Fruit fly (Drosophila melanogaster): ENCODE data around the gene CG32219.
A peak's percentile ranks its signal among the peaks of the same experiment; 100 is the strongest.

The CG32219 gene

dm6 chr3L:19928435-19929011 lies 22.4 kb downstream of the CG32219 start, which contains the start of the genes CG8004 and RhoGDI (continued):
- no peak for TF ChIP-seq sc (optimal IDR thresholded peaks at IDR 0.05)
- no peak for TF ChIP-seq sc (GFP tag; optimal IDR thresholded peaks at IDR 0.05)
- TF ChIP-seq Oaz (GFP tag; IDR thresholded peaks at IDR 0.05), result no peak
- TF ChIP-seq seq (GFP tag; IDR thresholded peaks at IDR 0.05), result no peak
- TF ChIP-seq pzg (GFP tag; optimal IDR thresholded peaks at IDR 0.05), result peak; percentile 84
- no peak for TF ChIP-seq Deaf1 (tag; optimal IDR thresholded peaks at IDR 0.05)
- TF ChIP-seq NK7.1 (GFP tag; optimal IDR thresholded peaks at IDR 0.05), result no peak
- TF ChIP-seq Sox100B (GFP tag; optimal IDR thresholded peaks at IDR 0.05), result no peak
- peak; percentile 53 for TF ChIP-seq CG18764 (GFP tag; optimal IDR thresholded peaks at IDR 0.05)
- TF ChIP-seq Spps (tag; optimal IDR thresholded peaks at IDR 0.05), result no peak
- TF ChIP-seq ranshi (GFP tag; IDR thresholded peaks at IDR 0.05), result peak; percentile 59
- peak in 1 of 3 experiments; percentile 51 for TF ChIP-seq lola (GFP tag; optimal IDR thresholded peaks at IDR 0.05)
- TF ChIP-seq repo (GFP tag; optimal IDR thresholded peaks at IDR 0.05), result peak; percentile 28
- TF ChIP-seq Hey (tag; optimal IDR thresholded peaks at IDR 0.05), result no peak
- TF ChIP-seq CG7357 (GFP tag; IDR thresholded peaks at IDR 0.05), result peak; percentile 96
- TF ChIP-seq CHES-1-like (GFP tag; optimal IDR thresholded peaks at IDR 0.05), result peak; percentile 52
- peak; percentile 74 for TF ChIP-seq CG18476 (GFP tag; optimal IDR thresholded peaks at IDR 0.05)
- no peak for TF ChIP-seq CG7745 (tag; optimal IDR thresholded peaks at IDR 0.05)
- TF ChIP-seq MBD-R2 (GFP tag; IDR thresholded peaks at IDR 0.05), result peak; percentile 85
- TF ChIP-seq Meics (GFP tag; optimal IDR thresholded peaks at IDR 0.05), result peak; percentile 49
- TF ChIP-seq CG8924 (tag; optimal IDR thresholded peaks at IDR 0.05), result peak; percentile 86
- no peak for TF ChIP-seq CG1529 (GFP tag; optimal IDR thresholded peaks at IDR 0.05)
- TF ChIP-seq CG6854 (GFP tag; optimal IDR thresholded peaks at IDR 0.05), result no peak
- TF ChIP-seq CG2120 (GFP tag; optimal IDR thresholded peaks at IDR 0.05), result peak; percentile 84
- peak; percentile 52 for TF ChIP-seq E2f2 (GFP tag; IDR thresholded peaks at IDR 0.05)
- peak; percentile 56; the same call in 1 of the 2 replicates for TF ChIP-seq Rx (GFP tag; IDR thresholded peaks at IDR 0.05)
- TF ChIP-seq stwl (tag; optimal IDR thresholded peaks at IDR 0.05), result peak; percentile 70
- no peak for TF ChIP-seq lov (optimal IDR thresholded peaks at IDR 0.05)
- 0 out of 3 replicates have a peak, but pooled peaks have one; percentile 17 for TF ChIP-seq lov (GFP tag; IDR thresholded peaks at IDR 0.05)
- TF ChIP-seq gcm2 (GFP tag; optimal IDR thresholded peaks at IDR 0.05), result peak; percentile 65
- 0 out of 2 replicates have a peak, but pooled peaks have one; percentile 14 for TF ChIP-seq CG14667 (GFP tag; IDR thresholded peaks at IDR 0.05)
- peak; percentile 70 for TF ChIP-seq Hr3 (GFP tag; optimal IDR thresholded peaks at IDR 0.05)
- TF ChIP-seq kni (GFP tag; optimal IDR thresholded peaks at IDR 0.05), result no peak
- no peak for TF ChIP-seq Kr (GFP tag; optimal IDR thresholded peaks at IDR 0.05)
- TF ChIP-seq jumu (GFP tag; optimal IDR thresholded peaks at IDR 0.05), result peak; percentile 66
- TF ChIP-seq ftz-f1 (GFP tag; optimal IDR thresholded peaks at IDR 0.05), result peak; percentile 14
- TF ChIP-seq abd-A (tag; optimal IDR thresholded peaks at IDR 0.05), result no peak
- peak; percentile 77 for TF ChIP-seq CG30403 (GFP tag; optimal IDR thresholded peaks at IDR 0.05)
- TF ChIP-seq Doc3 (GFP tag; IDR thresholded peaks at IDR 0.05; ENCODE audit: partially characterized antibody), result no peak
- peak; percentile 67; the same call in 1 of the 3 replicates for TF ChIP-seq ken (GFP tag; IDR thresholded peaks at IDR 0.05)
- TF ChIP-seq bab2 (GFP tag; optimal IDR thresholded peaks at IDR 0.05), result peak; percentile 73
- no peak for TF ChIP-seq pfk (GFP tag; optimal IDR thresholded peaks at IDR 0.05)
- TF ChIP-seq CG15601 (tag; optimal IDR thresholded peaks at IDR 0.05), result peak; percentile 68
- no peak for TF ChIP-seq schlank (tag; optimal IDR thresholded peaks at IDR 0.05)
- peak; percentile 71 for TF ChIP-seq CG13624 (GFP tag; optimal IDR thresholded peaks at IDR 0.05)
- TF ChIP-seq HHEX (GFP tag; optimal IDR thresholded peaks at IDR 0.05), result peak; percentile 9
- TF ChIP-seq fd3F (GFP tag; optimal IDR thresholded peaks at IDR 0.05), result peak; percentile 47
- TF ChIP-seq Ada2b (GFP tag; IDR thresholded peaks at IDR 0.05), result peak; percentile 46
- no peak for TF ChIP-seq CG10431 (GFP tag; optimal IDR thresholded peaks at IDR 0.05)
- peak; percentile 76 for TF ChIP-seq vvl (GFP tag; IDR thresholded peaks at IDR 0.05)
- TF ChIP-seq dati (GFP tag; IDR thresholded peaks at IDR 0.05), result peak; percentile 8; the same call in 1 of the 2 replicates

All from whole organism, embryonic.